Worm (Caenorhabditis elegans): Measurements from ENCODE around the gene Y53G8AR.6.

The Y53G8AR.6 gene

DNA sequence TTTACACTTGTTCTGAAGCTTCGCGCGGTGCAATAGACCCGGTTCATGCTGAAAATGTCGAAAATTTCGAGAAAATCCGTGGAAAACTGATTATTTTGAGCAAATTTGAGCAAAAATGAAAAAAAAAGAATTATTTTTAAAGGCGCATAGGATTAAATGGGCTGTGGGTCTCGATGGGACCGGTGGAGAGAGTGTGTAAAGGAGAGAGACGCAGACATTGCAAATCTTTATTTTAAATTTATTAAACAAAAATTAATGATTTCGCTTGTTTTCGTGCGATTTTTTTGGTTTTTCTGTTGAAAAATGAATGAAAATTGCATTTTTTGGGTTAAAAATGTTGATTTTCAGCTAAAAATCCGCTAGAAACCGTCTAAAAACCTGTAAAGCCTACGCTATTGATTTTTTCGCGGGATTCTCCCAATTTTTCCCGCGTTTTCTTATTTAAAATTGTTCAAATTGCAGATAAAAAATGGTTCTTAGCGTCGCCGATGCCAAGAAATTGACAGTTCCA is at the start of gene Y53G8AR.6, which contains the start of gene Y53G8AR.8:
Gene Y53G8AR.6, plus strand, starts transcription at position 461 of the 511 bp plus-strand sequence.
Gene Y53G8AR.8, minus strand, starts transcription at position 48 of the 511 bp plus-strand sequence.
- TF ChIP-seq mep-1 (tag; optimal IDR thresholded peaks at IDR 0.05) = peak; percentile 23
- no peak for TF ChIP-seq bed-3 (GFP tag; optimal IDR thresholded peaks at IDR 0.05)
- TF ChIP-seq unc-39 (tag; optimal IDR thresholded peaks at IDR 0.05) = no peak
- no peak for TF ChIP-seq ceh-83 (GFP tag; optimal IDR thresholded peaks at IDR 0.05)
- TF ChIP-seq lsy-2 (tag; optimal IDR thresholded peaks at IDR 0.05) = peak; percentile 8
- TF ChIP-seq ces-1 (GFP tag; optimal IDR thresholded peaks at IDR 0.05) = peak; percentile 88

ce11 chrIII:3248307-3249037 is 46.1 kb upstream of the Y53G8AR.6 start, which contains the start of gene nduf-9:
nduf-9 (minus strand) TSS chrIII:3248575.
- TF ChIP-seq ham-2 (GFP tag; optimal IDR thresholded peaks at IDR 0.05) (no peak), unc-39 (tag; optimal IDR thresholded peaks at IDR 0.05) (no peak), lin-32 (GFP tag; optimal IDR thresholded peaks at IDR 0.05) (no peak), drap-1 (GFP tag; optimal IDR thresholded peaks at IDR 0.05) (no peak), mep-1 (tag; optimal IDR thresholded peaks at IDR 0.05) (peak; percentile 2), lin-13 (tag; optimal IDR thresholded peaks at IDR 0.05) (peak; percentile 65), pha-4 (tag; optimal IDR thresholded peaks at IDR 0.05) (peak; percentile 9), hlh-1 (tag; optimal IDR thresholded peaks at IDR 0.05) (peak; percentile 18), zip-8 (tag; optimal IDR thresholded peaks at IDR 0.05) (no peak), ces-1 (GFP tag; optimal IDR thresholded peaks at IDR 0.05) (peak; percentile 53), flh-1 (GFP tag; optimal IDR thresholded peaks at IDR 0.05) (no peak), nhr-76 (tag; optimal IDR thresholded peaks at IDR 0.05) (no peak), lsy-2 (tag; optimal IDR thresholded peaks at IDR 0.05) (peak; percentile 94), ceh-43 (GFP tag; optimal IDR thresholded peaks at IDR 0.05) (no peak)

- TF ChIP-seq mep-1 (tag; optimal IDR thresholded peaks at IDR 0.05) (no peak), lsy-2 (tag; optimal IDR thresholded peaks at IDR 0.05) (no peak), lin-13 (tag; optimal IDR thresholded peaks at IDR 0.05) (no peak), ztf-11 (tag; optimal IDR thresholded peaks at IDR 0.05) (no peak), bed-3 (GFP tag; optimal IDR thresholded peaks at IDR 0.05) (no peak), mls-2 (tag; optimal IDR thresholded peaks at IDR 0.05) (peak; percentile 37), nhr-28 (tag; optimal IDR thresholded peaks at IDR 0.05) (no peak), nhr-237 (tag; optimal IDR thresholded peaks at IDR 0.05) (no peak), sem-2 (GFP tag; optimal IDR thresholded peaks at IDR 0.05) (no peak), unc-62 (GFP tag; optimal IDR thresholded peaks at IDR 0.05) (no peak), zip-8 (tag; optimal IDR thresholded peaks at IDR 0.05) (no peak), ceh-83 (GFP tag; optimal IDR thresholded peaks at IDR 0.05) (no peak), tbx-8 (GFP tag; optimal IDR thresholded peaks at IDR 0.05) (peak; percentile 52), flh-1 (GFP tag; optimal IDR thresholded peaks at IDR 0.05) (peak; percentile 25), ceh-43 (GFP tag; optimal IDR thresholded peaks at IDR 0.05) (peak; percentile 44), ces-1 (GFP tag; optimal IDR thresholded peaks at IDR 0.05) (no peak), nhr-76 (tag; optimal IDR thresholded peaks at IDR 0.05) (no peak), drap-1 (GFP tag; optimal IDR thresholded peaks at IDR 0.05) (no peak)
Observed at ce11 chrIII:3249038-3249420, 45.5 kb upstream of the Y53G8AR.6 start.

DNA sequence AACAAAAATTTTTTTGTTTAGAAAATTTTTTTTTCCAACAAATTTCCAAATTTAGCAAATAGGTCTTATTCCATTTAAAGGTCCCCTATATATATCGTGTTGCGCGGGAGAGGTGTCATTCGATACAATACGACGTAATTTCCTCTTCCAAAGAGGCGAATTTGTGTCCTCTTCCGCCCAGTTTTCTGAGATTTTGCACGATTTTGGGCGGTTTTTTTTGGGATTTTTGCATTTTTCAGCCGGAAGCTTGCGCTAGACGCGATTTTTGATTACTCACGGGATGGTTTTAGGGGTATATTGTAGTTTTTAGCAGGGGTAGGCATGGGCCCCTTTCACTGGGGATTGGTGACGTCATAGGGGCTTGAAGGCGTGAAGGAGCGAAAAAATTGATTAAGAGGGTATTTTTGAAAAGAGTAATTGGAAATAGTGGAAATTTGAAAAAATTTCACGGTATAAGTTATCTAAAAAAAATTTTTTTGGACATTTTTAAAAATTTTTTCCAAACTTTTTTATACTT is 43.9 kb upstream of the Y53G8AR.6 start, which contains the start of gene Y53G8AL.4:
Gene Y53G8AL.4, minus strand, starts transcription at position 51 of the 517 bp plus-strand sequence.
- no peak for TF ChIP-seq blmp-1 (tag; optimal IDR thresholded peaks at IDR 0.05)
- TF ChIP-seq zip-8 (tag; optimal IDR thresholded peaks at IDR 0.05) = peak; percentile 60
- no peak for TF ChIP-seq unc-120 (tag; optimal IDR thresholded peaks at IDR 0.05; ENCODE audit: poor library complexity, severe bottlenecking)

ce11 chrIII:3253043-3253442 is 41.5 kb upstream of the Y53G8AR.6 start, which contains the start of gene Y53G8AL.3:
Y53G8AL.3 (minus strand) TSS chrIII:3253143.
- no peak for TF ChIP-seq tbx-8 (GFP tag; optimal IDR thresholded peaks at IDR 0.05)
- TF ChIP-seq snpc-4 (tag; optimal IDR thresholded peaks at IDR 0.05) = no peak
- TF ChIP-seq unc-120 (tag; optimal IDR thresholded peaks at IDR 0.05; ENCODE audit: poor library complexity, severe bottlenecking) = no peak
- no peak for TF ChIP-seq mep-1 (tag; optimal IDR thresholded peaks at IDR 0.05)
- no peak for TF ChIP-seq unc-62 (GFP tag; optimal IDR thresholded peaks at IDR 0.05)
- no peak for TF ChIP-seq lin-32 (GFP tag; optimal IDR thresholded peaks at IDR 0.05)

DNA sequence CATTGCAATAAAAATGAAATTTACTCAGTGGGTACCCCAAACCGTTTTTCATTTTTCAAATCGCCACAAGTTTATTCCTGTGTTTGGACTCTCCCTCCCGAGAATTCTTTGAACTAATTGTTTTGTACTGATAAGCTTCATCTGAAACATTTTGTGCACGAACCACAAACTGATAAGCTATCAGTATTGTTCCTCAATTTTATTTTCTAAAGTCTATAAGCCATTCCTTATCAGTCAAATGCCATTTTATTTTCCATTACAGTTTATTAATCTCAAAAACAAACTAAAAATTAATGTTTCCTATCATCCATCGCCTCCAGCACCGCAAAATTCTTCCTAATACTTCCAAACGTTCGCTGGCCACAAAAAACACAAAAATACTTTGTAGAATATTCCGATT is 40.8 kb upstream of the Y53G8AR.6 start:
- no peak for TF ChIP-seq ceh-83 (GFP tag; optimal IDR thresholded peaks at IDR 0.05)
- TF ChIP-seq sptf-1 (tag; optimal IDR thresholded peaks at IDR 0.05) = no peak
- no peak for TF ChIP-seq lin-13 (tag; optimal IDR thresholded peaks at IDR 0.05)
- TF ChIP-seq lsy-2 (tag; optimal IDR thresholded peaks at IDR 0.05) = no peak
- no peak for TF ChIP-seq ceh-43 (GFP tag; optimal IDR thresholded peaks at IDR 0.05)
- TF ChIP-seq mep-1 (tag; optimal IDR thresholded peaks at IDR 0.05) = no peak
- TF ChIP-seq cnd-1 (tag; optimal IDR thresholded peaks at IDR 0.05) = no peak
- TF ChIP-seq nhr-28 (tag; optimal IDR thresholded peaks at IDR 0.05) = no peak
- TF ChIP-seq flh-1 (GFP tag; optimal IDR thresholded peaks at IDR 0.05) = no peak
- TF ChIP-seq ztf-11 (tag; optimal IDR thresholded peaks at IDR 0.05) = no peak
- TF ChIP-seq M03D4.4 (tag; optimal IDR thresholded peaks at IDR 0.05) = no peak
- TF ChIP-seq ces-1 (GFP tag; optimal IDR thresholded peaks at IDR 0.05) = no peak
- TF ChIP-seq nhr-2 (tag; optimal IDR thresholded peaks at IDR 0.05) = no peak

All from whole organism, mixed stage, embryonic.